Worm (Caenorhabditis elegans): Measurements from ENCODE around the gene magi-1.

magi-1 gene

DNA sequence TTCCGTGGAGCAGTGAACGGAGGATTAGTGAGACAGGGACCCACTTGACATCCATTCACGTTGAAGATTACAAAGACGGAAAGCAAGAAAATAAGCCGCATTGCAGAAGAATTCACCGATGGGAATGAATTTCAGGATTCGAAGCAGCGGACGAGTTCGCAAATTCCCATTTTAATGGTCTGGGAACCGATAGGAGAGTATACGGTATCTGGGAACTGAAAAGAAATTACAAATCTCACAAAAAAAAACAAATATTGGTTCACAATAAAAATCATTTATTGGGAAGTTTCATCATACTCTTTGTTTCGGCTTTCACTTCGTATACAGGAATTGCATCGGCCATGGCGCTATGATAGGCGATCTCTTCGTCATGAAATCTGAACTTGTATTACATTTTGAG is 40.2 kb downstream of the magi-1 start, which contains the start of gene T12A7.10:
Gene T12A7.10 (minus strand): TSS at position 101 of the 400 bp plus-strand sequence.
- TF ChIP-seq unc-62 (GFP tag; optimal IDR thresholded peaks at IDR 0.05), result no peak

DNA sequence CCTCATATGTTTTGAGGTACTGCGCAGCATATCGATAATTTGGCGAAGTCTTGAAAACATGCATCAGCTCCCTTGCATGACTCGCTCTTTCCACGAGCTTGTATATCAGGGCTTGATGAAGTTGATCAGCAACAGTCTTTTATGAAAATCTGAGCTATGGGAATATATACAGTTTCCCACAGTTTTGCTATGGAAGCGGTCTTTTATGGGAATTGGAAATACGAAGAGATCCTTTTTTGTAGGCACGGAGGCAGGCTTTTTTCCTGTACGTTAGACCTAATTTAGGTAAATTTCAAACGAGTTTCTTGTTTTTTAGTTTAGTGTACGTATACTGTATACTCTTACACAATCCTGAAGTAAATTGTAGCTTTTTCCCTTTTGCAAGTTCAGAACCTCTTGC is 41.1 kb downstream of the magi-1 start, which contains the start of gene T12A7.9:
Gene T12A7.9 (minus strand): TSS at position 101 of the 400 bp plus-strand sequence.
- TF ChIP-seq unc-62 (GFP tag; optimal IDR thresholded peaks at IDR 0.05), result no peak

DNA sequence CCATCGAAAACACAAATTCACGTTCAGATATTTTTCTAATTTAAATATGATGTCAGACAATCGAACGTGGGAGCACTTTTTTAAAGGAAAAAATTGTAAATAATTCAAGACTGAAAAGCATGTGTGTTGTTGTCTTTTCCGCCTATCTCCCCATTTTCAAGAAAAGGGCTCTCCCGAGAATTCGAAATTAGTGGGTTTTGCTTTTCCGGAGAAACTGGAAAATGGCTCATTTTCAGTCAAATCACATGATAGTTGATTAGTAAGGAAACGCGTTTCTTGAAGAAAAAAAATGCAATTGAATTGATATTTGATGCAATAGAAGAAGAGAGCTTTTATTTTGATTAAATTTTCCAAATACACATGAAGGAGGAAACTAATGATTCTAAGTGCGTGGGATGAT is 45.0 kb downstream of the magi-1 start:
- TF ChIP-seq unc-62 (GFP tag; optimal IDR thresholded peaks at IDR 0.05), result no peak

DNA sequence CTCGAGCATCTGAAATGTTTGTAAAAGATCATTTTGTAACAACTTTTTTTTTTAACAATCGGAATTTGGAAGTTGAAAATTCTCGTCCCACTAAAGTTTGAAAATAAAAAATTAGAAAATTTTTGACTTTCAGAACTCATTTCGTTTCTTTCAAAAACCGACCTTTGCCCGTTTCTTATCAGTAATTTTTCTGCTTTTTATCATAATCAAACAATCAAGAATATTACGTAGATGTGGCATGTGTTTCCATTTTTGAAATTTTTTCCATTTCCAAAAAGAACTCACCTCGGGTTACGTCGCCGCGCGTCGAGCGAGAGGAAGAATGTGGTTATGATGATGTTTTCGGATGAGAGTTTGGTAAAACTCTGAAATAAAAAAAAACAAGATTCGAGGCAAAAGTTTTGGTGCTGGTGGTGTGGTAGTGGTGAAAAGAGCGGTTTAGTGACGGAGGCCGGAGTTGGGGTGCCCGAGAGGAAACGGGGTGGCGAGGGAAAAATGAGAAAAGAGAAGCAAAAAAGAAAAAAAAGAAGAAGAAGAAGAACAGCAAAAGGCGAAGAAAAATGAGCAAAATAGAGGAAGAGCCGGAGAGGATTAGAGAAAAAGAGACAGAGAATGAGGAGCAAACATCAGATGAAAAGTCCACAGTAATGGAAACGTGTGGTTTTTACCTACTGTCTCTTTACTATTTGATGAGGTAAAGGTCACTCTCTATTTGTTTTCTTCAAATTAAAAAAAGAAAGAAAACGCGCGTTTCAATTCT is 46.0 kb downstream of the magi-1 start, which contains the start of gene T12A7.2:
Gene T12A7.2 (minus strand): TSS at position 412 of the 760 bp plus-strand sequence.
- no peak for TF ChIP-seq unc-62 (GFP tag; optimal IDR thresholded peaks at IDR 0.05)

DNA sequence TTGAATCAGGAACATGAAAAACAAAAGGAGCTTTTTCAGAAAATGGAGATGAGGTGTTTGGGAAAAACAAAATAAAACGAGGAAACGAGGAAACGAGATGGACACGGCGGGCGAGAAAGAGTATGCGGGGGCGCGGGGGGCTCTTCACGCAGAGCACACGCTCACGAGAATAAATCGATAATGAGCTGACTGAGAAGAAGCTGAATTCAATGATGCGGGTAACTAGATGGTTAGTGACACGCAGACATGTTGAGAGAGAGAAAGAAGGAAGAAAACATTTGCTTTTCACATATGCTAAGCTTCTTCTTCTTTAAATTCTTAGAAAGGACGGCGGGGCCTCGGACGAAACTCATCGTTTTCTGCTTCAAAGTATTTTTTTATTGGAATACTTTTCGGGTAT is 50.7 kb downstream of the magi-1 start:
- TF ChIP-seq unc-62 (GFP tag; optimal IDR thresholded peaks at IDR 0.05), result no peak

DNA sequence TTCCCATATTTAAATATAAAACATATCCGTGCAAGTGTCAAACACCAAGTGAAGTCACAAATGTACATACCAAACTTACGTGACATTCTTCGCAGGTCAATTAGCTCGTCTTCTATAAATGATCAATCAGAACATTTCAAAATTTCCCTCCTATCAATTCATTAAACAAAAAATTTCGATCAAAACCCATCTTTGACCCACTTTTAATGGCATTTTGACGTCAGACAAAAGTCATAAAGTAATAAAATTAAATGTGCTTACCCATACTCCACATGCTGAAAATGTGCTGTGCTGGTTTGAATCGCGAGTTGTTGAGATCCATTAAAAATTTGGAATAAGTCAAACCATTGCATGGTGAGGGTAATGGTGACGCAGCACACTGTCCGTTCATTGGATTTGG is 54.9 kb downstream of the magi-1 start:
- TF ChIP-seq unc-62 (GFP tag; optimal IDR thresholded peaks at IDR 0.05), result no peak

DNA sequence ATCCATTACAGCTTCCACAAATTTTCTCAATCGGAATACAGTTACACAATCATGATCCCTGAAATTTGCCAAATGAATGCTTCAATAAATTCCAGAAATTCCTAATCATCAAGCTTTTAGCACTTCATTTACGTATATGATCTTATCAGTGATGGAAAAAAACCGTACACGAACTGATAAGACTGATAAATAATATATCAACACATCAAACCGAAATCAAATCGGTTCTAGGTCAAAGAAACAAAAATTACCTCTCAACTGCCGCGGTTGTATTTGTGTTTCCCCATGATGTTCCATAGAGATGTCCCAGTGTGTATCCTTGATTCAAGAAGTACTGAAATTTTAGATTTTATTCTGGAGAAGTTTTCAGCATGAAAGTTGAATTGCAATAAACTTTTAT is 56.2 kb downstream of the magi-1 start:
- TF ChIP-seq unc-62 (GFP tag; optimal IDR thresholded peaks at IDR 0.05), result no peak

DNA sequence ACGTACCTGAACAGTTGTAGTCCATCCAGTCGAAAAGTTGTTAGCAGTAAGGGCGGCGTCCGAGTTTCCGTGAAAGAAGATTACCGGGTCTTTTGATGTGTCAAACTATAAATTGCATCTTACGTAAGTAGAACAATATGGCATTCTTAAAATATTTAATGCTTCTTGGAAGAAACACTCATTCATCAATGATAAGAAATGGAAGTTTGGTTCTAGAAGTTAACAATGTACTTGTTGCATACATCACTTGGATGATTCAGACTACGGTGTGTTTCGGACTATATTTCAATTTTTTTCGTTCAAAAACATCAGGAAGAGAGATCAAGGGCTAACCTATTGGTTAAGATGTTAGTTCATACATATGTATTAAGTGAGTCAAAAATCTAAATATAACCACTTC is 57.3 kb downstream of the magi-1 start:
- TF ChIP-seq unc-62 (GFP tag; optimal IDR thresholded peaks at IDR 0.05), result no peak

DNA sequence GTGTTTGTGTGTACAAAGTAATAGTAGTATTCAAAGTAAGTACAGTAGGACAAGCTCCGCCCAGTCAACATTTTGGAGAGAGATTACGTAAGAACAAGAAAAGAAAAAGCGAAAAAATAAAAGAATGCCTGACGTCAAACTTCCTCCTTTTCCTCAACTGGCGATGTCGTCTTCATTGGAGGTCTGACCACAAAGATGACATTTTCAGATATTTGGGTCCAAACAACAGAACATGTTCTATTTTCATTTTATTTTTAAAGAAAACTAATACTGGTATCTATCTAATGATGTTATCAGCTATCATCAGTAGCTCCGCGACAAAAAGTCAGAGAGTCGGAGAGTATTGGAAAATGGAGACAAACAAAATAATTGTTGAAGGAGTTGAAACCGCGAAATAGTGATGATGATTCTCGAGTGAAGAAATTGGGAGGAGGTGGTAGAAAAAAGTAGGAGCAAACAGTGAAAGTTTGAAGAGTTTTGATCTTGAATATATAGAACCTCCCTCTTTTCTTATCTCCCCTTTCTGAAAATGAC is 58.9 kb downstream of the magi-1 start, which contains the start of gene lips-5:
Gene lips-5 (minus strand): TSS at position 51 of the 534 bp plus-strand sequence.
- no peak for TF ChIP-seq unc-62 (GFP tag; optimal IDR thresholded peaks at IDR 0.05)

DNA sequence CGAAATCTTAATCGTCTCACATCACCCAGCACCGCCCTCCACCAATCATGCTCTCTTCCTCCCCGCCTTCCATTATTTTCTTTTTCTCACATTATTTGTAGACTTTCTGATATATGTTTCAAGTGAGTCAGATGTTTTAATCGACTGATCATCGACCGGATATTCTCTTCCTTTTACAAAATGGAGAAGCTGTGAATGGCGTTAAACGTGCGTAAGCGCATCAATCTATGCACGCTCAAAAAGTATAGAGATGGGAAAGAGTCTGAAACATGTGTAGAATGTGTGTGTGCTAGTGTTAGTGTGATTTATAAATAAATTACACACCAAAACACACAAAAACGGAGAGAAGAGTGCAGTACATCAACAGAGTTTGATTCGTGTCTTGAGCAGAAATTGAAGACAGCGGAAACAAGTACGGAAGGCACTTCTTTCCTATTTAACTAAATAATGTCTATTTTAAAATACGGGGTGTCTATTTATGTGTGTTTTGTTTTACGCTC is 62.2 kb downstream of the magi-1 start:
- no peak for TF ChIP-seq unc-62 (GFP tag; optimal IDR thresholded peaks at IDR 0.05)

Measured in whole organism, dauer.